Fruit fly (Drosophila melanogaster): ENCODE measurements around the gene CG4789.

CG4789 gene

DNA sequence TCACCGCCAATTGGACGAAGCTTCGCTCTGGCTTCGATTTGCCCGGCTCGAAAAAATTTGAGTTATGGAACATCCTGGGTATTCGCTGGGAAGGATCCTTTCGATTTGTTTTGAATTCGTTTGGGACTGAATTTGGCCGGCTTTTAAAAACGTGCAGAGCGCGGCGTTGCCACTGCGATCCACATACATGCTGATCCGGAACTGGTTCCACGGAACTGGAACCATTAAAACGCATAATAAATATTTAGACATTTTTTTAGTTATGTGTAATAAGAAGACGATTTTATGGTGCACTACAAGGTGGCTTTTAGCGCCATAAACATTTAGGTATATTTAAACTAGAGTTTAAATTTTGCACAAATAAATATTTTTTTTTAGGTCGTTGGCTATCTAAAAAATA lies 9.7 kb upstream of the CG4789 start, which contains the start of gene Rrp45 (continued):
- TF ChIP-seq klu (GFP tag; IDR thresholded peaks at IDR 0.05) (no peak), Ada2b (GFP tag; IDR thresholded peaks at IDR 0.05) (no peak), CG10209 (GFP tag; optimal IDR thresholded peaks at IDR 0.05) (no peak), E2f2 (GFP tag; IDR thresholded peaks at IDR 0.05) (peak; percentile 50), NC2β (GFP tag; optimal IDR thresholded peaks at IDR 0.05) (no peak), CG2889 (GFP tag; IDR thresholded peaks at IDR 0.05) (no peak), CG3995 (GFP tag; optimal IDR thresholded peaks at IDR 0.05) (peak; percentile 88), CG10321 (GFP tag; IDR thresholded peaks at IDR 0.05) (no peak), slou (GFP tag; optimal IDR thresholded peaks at IDR 0.05) (no peak), CG30020 (tag; optimal IDR thresholded peaks at IDR 0.05) (no peak), Dref (GFP tag; IDR thresholded peaks at IDR 0.05) (0 out of 2 replicates have a peak, but pooled peaks have one; percentile 21), Max (GFP tag; optimal IDR thresholded peaks at IDR 0.05) (peak; percentile 14), HLH4C (GFP tag; IDR thresholded peaks at IDR 0.05; ENCODE audit: partially characterized antibody) (no peak), CG1233 (GFP tag; optimal IDR thresholded peaks at IDR 0.05) (no peak), trh (GFP tag; optimal IDR thresholded peaks at IDR 0.05) (no peak), sna (GFP tag; IDR thresholded peaks at IDR 0.05; ENCODE audit: partially characterized antibody) (no peak), fru (optimal IDR thresholded peaks at IDR 0.05) (no peak), CG7786 (GFP tag; optimal IDR thresholded peaks at IDR 0.05) (no peak), amos (GFP tag; IDR thresholded peaks at IDR 0.05; ENCODE audit: partially characterized antibody) (peak; percentile 44; the same call in 1 of the 2 replicates), CG18619 (GFP tag; optimal IDR thresholded peaks at IDR 0.05) (no peak), Rx (GFP tag; IDR thresholded peaks at IDR 0.05) (no peak), trem (tag; optimal IDR thresholded peaks at IDR 0.05) (no peak), ap (GFP tag; IDR thresholded peaks at IDR 0.05) (no peak), D (optimal IDR thresholded peaks at IDR 0.05) (no peak), D (GFP tag; optimal IDR thresholded peaks at IDR 0.05) (no peak), fd96Cb (tag; optimal IDR thresholded peaks at IDR 0.05) (no peak), CG11723 (GFP tag; optimal IDR thresholded peaks at IDR 0.05) (no peak), sd (tag; optimal IDR thresholded peaks at IDR 0.05) (no peak), esg (GFP tag; conservative IDR thresholded peaks at IDR 0.05) (no peak), CG13624 (GFP tag; optimal IDR thresholded peaks at IDR 0.05) (no peak), CG17912 (GFP tag; optimal IDR thresholded peaks at IDR 0.05) (no peak), Poxn (GFP tag; IDR thresholded peaks at IDR 0.05) (no peak), CkIIα-i1 (GFP tag; IDR thresholded peaks at IDR 0.05) (no peak), cg (GFP tag; optimal IDR thresholded peaks at IDR 0.05) (no peak), hbn (GFP tag; IDR thresholded peaks at IDR 0.05; ENCODE audit: partially characterized antibody) (no peak), Stat92E (GFP tag; optimal IDR thresholded peaks at IDR 0.05) (no peak), CG2116 (GFP tag; optimal IDR thresholded peaks at IDR 0.05) (peak; percentile 5), CG4707 (GFP tag; optimal IDR thresholded peaks at IDR 0.05) (no peak), CG4617 (GFP tag; optimal IDR thresholded peaks at IDR 0.05; ENCODE audit: borderline replicate concordance) (no peak), hth (optimal IDR thresholded peaks at IDR 0.05) (no peak), Rfx (GFP tag; IDR thresholded peaks at IDR 0.05) (0 out of 2 replicates have a peak, but pooled peaks have one; percentile 21), CG15696 (tag; optimal IDR thresholded peaks at IDR 0.05) (no peak), CG10267 (tag; optimal IDR thresholded peaks at IDR 0.05) (no peak)

All from whole organism, embryonic.